Fruit fly (Drosophila melanogaster): ENCODE measurements around the gene Atg1.
A peak's percentile ranks its signal among the peaks of the same experiment; 100 is the strongest.

Gene Atg1

dm6 chr3L:12835511-12836479 is 30.9 kb upstream of the Atg1 start (continued):
- TF ChIP-seq sc (optimal IDR thresholded peaks at IDR 0.05): no peak
- no peak for TF ChIP-seq sc (GFP tag; optimal IDR thresholded peaks at IDR 0.05)
- TF ChIP-seq unc-4 (GFP tag; IDR thresholded peaks at IDR 0.05; ENCODE audit: partially characterized antibody): no peak
- no peak for TF ChIP-seq slbo (GFP tag; IDR thresholded peaks at IDR 0.05)
- TF ChIP-seq h (optimal IDR thresholded peaks at IDR 0.05): no peak
- no peak for TF ChIP-seq z (GFP tag; IDR thresholded peaks at IDR 0.05)
- TF ChIP-seq pnt (GFP tag; optimal IDR thresholded peaks at IDR 0.05): no peak
- no peak for TF ChIP-seq Fer3 (tag; optimal IDR thresholded peaks at IDR 0.05)
- peak; percentile 3 for TF ChIP-seq CG12659 (GFP tag; optimal IDR thresholded peaks at IDR 0.05)
- no peak for TF ChIP-seq CG9817 (tag; optimal IDR thresholded peaks at IDR 0.05)
- TF ChIP-seq TFAM (GFP tag; optimal IDR thresholded peaks at IDR 0.05): no peak
- TF ChIP-seq CG31388 (GFP tag; optimal IDR thresholded peaks at IDR 0.05): no peak
- no peak for TF ChIP-seq sima (GFP tag; optimal IDR thresholded peaks at IDR 0.05)
- TF ChIP-seq Elba2 (GFP tag; optimal IDR thresholded peaks at IDR 0.05): no peak
- TF ChIP-seq Lim3 (GFP tag; IDR thresholded peaks at IDR 0.05): no peak
- no peak for TF ChIP-seq lola (GFP tag; optimal IDR thresholded peaks at IDR 0.05)
- TF ChIP-seq gsb-n (tag; optimal IDR thresholded peaks at IDR 0.05): no peak
- no peak for TF ChIP-seq CG1647 (GFP tag; optimal IDR thresholded peaks at IDR 0.05)
- no peak for TF ChIP-seq HmgZ (tag; optimal IDR thresholded peaks at IDR 0.05)
- no peak for TF ChIP-seq CG13775 (GFP tag; optimal IDR thresholded peaks at IDR 0.05)
- TF ChIP-seq CG42726 (GFP tag; IDR thresholded peaks at IDR 0.05; ENCODE audit: partially characterized antibody): no peak
- no peak for TF ChIP-seq Usf (GFP tag; optimal IDR thresholded peaks at IDR 0.05)
- 0 out of 4 replicates have a peak, but pooled peaks have one; percentile 27 for TF ChIP-seq chinmo (GFP tag; IDR thresholded peaks at IDR 0.05; ENCODE audit: partially characterized antibody)
- no peak for TF ChIP-seq HLH3B (GFP tag; IDR thresholded peaks at IDR 0.05)
- peak; percentile 77 for TF ChIP-seq Med (GFP tag)
- TF ChIP-seq wor (GFP tag; IDR thresholded peaks at IDR 0.05): no peak
- no peak for TF ChIP-seq crol (GFP tag; IDR thresholded peaks at IDR 0.05)
- TF ChIP-seq CG9609 (GFP tag; optimal IDR thresholded peaks at IDR 0.05): no peak
- no peak for TF ChIP-seq Asciz (GFP tag; optimal IDR thresholded peaks at IDR 0.05)
- TF ChIP-seq CG2875 (GFP tag; optimal IDR thresholded peaks at IDR 0.05): no peak
- TF ChIP-seq Hr39 (optimal IDR thresholded peaks at IDR 0.05): no peak
- TF ChIP-seq Deaf1 (tag; optimal IDR thresholded peaks at IDR 0.05): no peak
- TF ChIP-seq CoRest (tag; optimal IDR thresholded peaks at IDR 0.05): no peak
- TF ChIP-seq HmgD (GFP tag; optimal IDR thresholded peaks at IDR 0.05): no peak
- peak; percentile 18 for TF ChIP-seq CG13424 (tag; optimal IDR thresholded peaks at IDR 0.05)
- no peak for TF ChIP-seq CG12769 (tag; optimal IDR thresholded peaks at IDR 0.05)
- TF ChIP-seq tll (GFP tag; optimal IDR thresholded peaks at IDR 0.05): no peak
- no peak for TF ChIP-seq CG31224 (GFP tag; IDR thresholded peaks at IDR 0.05)
- TF ChIP-seq CG17385 (GFP tag; optimal IDR thresholded peaks at IDR 0.05): no peak
- TF ChIP-seq pum (GFP tag; optimal IDR thresholded peaks at IDR 0.05): no peak
- TF ChIP-seq vfl (GFP tag; optimal IDR thresholded peaks at IDR 0.05): no peak
- no peak for TF ChIP-seq zen2 (GFP tag; IDR thresholded peaks at IDR 0.05; ENCODE audit: partially characterized antibody)
- TF ChIP-seq CG33213 (GFP tag; optimal IDR thresholded peaks at IDR 0.05): no peak
- no peak for TF ChIP-seq cg (GFP tag; optimal IDR thresholded peaks at IDR 0.05)
- peak; percentile 0 for TF ChIP-seq HHEX (GFP tag; optimal IDR thresholded peaks at IDR 0.05)
- no peak for TF ChIP-seq lilli (GFP tag; optimal IDR thresholded peaks at IDR 0.05)
- TF ChIP-seq Nf-YB (GFP tag; optimal IDR thresholded peaks at IDR 0.05): no peak
- TF ChIP-seq B-H1 (GFP tag; IDR thresholded peaks at IDR 0.05): no peak
- peak; percentile 6 for TF ChIP-seq CG11504 (tag; optimal IDR thresholded peaks at IDR 0.05)

All from whole organism, embryonic.